Worm (Caenorhabditis elegans): ENCODE data around the gene cank-26.

Gene cank-26

ce11 chrII:3974953-3975352 is at the start of gene cank-26:
Gene cank-26 (minus strand): TSS chrII:3975065.
- TF ChIP-seq cog-1 (tag; optimal IDR thresholded peaks at IDR 0.05) (peak; percentile 32), ref-1 (GFP tag; conservative IDR thresholded peaks at IDR 0.05) (no peak), T22C8.4 (GFP tag; IDR thresholded peaks at IDR 0.05) (no peak)

ce11 chrII:4018617-4019016 is 43.8 kb upstream of the cank-26 start, which contains the start of gene K07D4.6:
Gene K07D4.6 (minus strand): TSS chrII:4018717.
- TF ChIP-seq ref-1 (GFP tag; conservative IDR thresholded peaks at IDR 0.05) (no peak), T22C8.4 (GFP tag; IDR thresholded peaks at IDR 0.05) (no peak), med-1 (GFP tag; optimal IDR thresholded peaks at IDR 0.05; ENCODE audit: insufficient read depth) (no peak), ztf-29 (GFP tag; IDR thresholded peaks at IDR 0.05) (no peak), tab-1 (GFP tag; IDR thresholded peaks at IDR 0.05) (no peak), cog-1 (tag; optimal IDR thresholded peaks at IDR 0.05) (no peak), klf-2 (GFP tag; conservative IDR thresholded peaks at IDR 0.05) (no peak), ztf-23 (GFP tag; IDR thresholded peaks at IDR 0.05) (no peak), flt-1 (GFP tag; IDR thresholded peaks at IDR 0.05) (no peak)

ce11 chrII:4011518-4011917 is 36.7 kb upstream of the cank-26 start:
- no peak for TF ChIP-seq cog-1 (tag; optimal IDR thresholded peaks at IDR 0.05)
- no peak for TF ChIP-seq T22C8.4 (GFP tag; IDR thresholded peaks at IDR 0.05)
- TF ChIP-seq klf-2 (GFP tag; conservative IDR thresholded peaks at IDR 0.05) = no peak
- TF ChIP-seq tab-1 (GFP tag; IDR thresholded peaks at IDR 0.05) = no peak
- no peak for TF ChIP-seq med-1 (GFP tag; optimal IDR thresholded peaks at IDR 0.05; ENCODE audit: insufficient read depth)

ce11 chrII:4007972-4008371 is 33.1 kb upstream of the cank-26 start:
- TF ChIP-seq med-1 (GFP tag; optimal IDR thresholded peaks at IDR 0.05; ENCODE audit: insufficient read depth) (no peak), ztf-23 (GFP tag; IDR thresholded peaks at IDR 0.05) (no peak), cog-1 (tag; optimal IDR thresholded peaks at IDR 0.05) (no peak), flt-1 (GFP tag; IDR thresholded peaks at IDR 0.05) (no peak), klf-2 (GFP tag; conservative IDR thresholded peaks at IDR 0.05) (no peak), ref-1 (GFP tag; conservative IDR thresholded peaks at IDR 0.05) (no peak)

- TF ChIP-seq cog-1 (tag; optimal IDR thresholded peaks at IDR 0.05) = no peak
- no peak for TF ChIP-seq ztf-29 (GFP tag; IDR thresholded peaks at IDR 0.05)
- TF ChIP-seq klf-2 (GFP tag; conservative IDR thresholded peaks at IDR 0.05) = no peak
- no peak for TF ChIP-seq flt-1 (GFP tag; IDR thresholded peaks at IDR 0.05)
- no peak for TF ChIP-seq ztf-23 (GFP tag; IDR thresholded peaks at IDR 0.05)
- TF ChIP-seq tab-1 (GFP tag; IDR thresholded peaks at IDR 0.05) = no peak
- TF ChIP-seq ref-1 (GFP tag; conservative IDR thresholded peaks at IDR 0.05) = no peak
- TF ChIP-seq T22C8.4 (GFP tag; IDR thresholded peaks at IDR 0.05) = no peak
- TF ChIP-seq med-1 (GFP tag; optimal IDR thresholded peaks at IDR 0.05; ENCODE audit: insufficient read depth) = no peak
These were observed 29.7 kb upstream of the cank-26 start, which contains the start of gene ephx-1 for ce11 chrII:4004614-4005013. Gene ephx-1 (plus strand): TSS chrII:4004914.

ce11 chrII:4002134-4002533 is 27.3 kb upstream of the cank-26 start:
- no peak for TF ChIP-seq flt-1 (GFP tag; IDR thresholded peaks at IDR 0.05)
- TF ChIP-seq ref-1 (GFP tag; conservative IDR thresholded peaks at IDR 0.05) = no peak
- no peak for TF ChIP-seq tab-1 (GFP tag; IDR thresholded peaks at IDR 0.05)
- no peak for TF ChIP-seq ztf-23 (GFP tag; IDR thresholded peaks at IDR 0.05)
- TF ChIP-seq ztf-29 (GFP tag; IDR thresholded peaks at IDR 0.05) = no peak
- TF ChIP-seq med-1 (GFP tag; optimal IDR thresholded peaks at IDR 0.05; ENCODE audit: insufficient read depth) = no peak
- no peak for TF ChIP-seq T22C8.4 (GFP tag; IDR thresholded peaks at IDR 0.05)
- TF ChIP-seq cog-1 (tag; optimal IDR thresholded peaks at IDR 0.05) = no peak

ce11 chrII:4000430-4000829 is 25.6 kb upstream of the cank-26 start:
- TF ChIP-seq cog-1 (tag; optimal IDR thresholded peaks at IDR 0.05) (no peak), med-1 (GFP tag; optimal IDR thresholded peaks at IDR 0.05; ENCODE audit: insufficient read depth) (no peak), tab-1 (GFP tag; IDR thresholded peaks at IDR 0.05) (no peak), ztf-23 (GFP tag; IDR thresholded peaks at IDR 0.05) (no peak), klf-2 (GFP tag; conservative IDR thresholded peaks at IDR 0.05) (no peak), ref-1 (GFP tag; conservative IDR thresholded peaks at IDR 0.05) (no peak), ztf-29 (GFP tag; IDR thresholded peaks at IDR 0.05) (no peak), T22C8.4 (GFP tag; IDR thresholded peaks at IDR 0.05) (no peak), flt-1 (GFP tag; IDR thresholded peaks at IDR 0.05) (no peak)

- no peak for TF ChIP-seq ztf-29 (GFP tag; IDR thresholded peaks at IDR 0.05)
- TF ChIP-seq ref-1 (GFP tag; conservative IDR thresholded peaks at IDR 0.05) = no peak
- no peak for TF ChIP-seq klf-2 (GFP tag; conservative IDR thresholded peaks at IDR 0.05)
- TF ChIP-seq cog-1 (tag; optimal IDR thresholded peaks at IDR 0.05) = peak; percentile 22
- TF ChIP-seq ztf-23 (GFP tag; IDR thresholded peaks at IDR 0.05) = peak; percentile 59; the same call in 1 of the 2 replicates
- TF ChIP-seq flt-1 (GFP tag; IDR thresholded peaks at IDR 0.05) = peak; percentile 54; the same call in 1 of the 2 replicates
- 0 out of 2 replicates have a peak, but pooled peaks have one; percentile 56 for TF ChIP-seq tab-1 (GFP tag; IDR thresholded peaks at IDR 0.05)
- TF ChIP-seq T22C8.4 (GFP tag; IDR thresholded peaks at IDR 0.05) = no peak
- no peak for TF ChIP-seq med-1 (GFP tag; optimal IDR thresholded peaks at IDR 0.05; ENCODE audit: insufficient read depth)
These were observed 24.7 kb upstream of the cank-26 start for ce11 chrII:3999537-3999936.

ce11 chrII:3996005-3996404 is 21.1 kb upstream of the cank-26 start, which contains the start of gene clc-22:
Gene clc-22 (minus strand): TSS chrII:3996075.
- TF ChIP-seq T22C8.4 (GFP tag; IDR thresholded peaks at IDR 0.05) (no peak), ztf-29 (GFP tag; IDR thresholded peaks at IDR 0.05) (no peak), med-1 (GFP tag; optimal IDR thresholded peaks at IDR 0.05; ENCODE audit: insufficient read depth) (no peak), flt-1 (GFP tag; IDR thresholded peaks at IDR 0.05) (no peak), ztf-23 (GFP tag; IDR thresholded peaks at IDR 0.05) (no peak), cog-1 (tag; optimal IDR thresholded peaks at IDR 0.05) (no peak), klf-2 (GFP tag; conservative IDR thresholded peaks at IDR 0.05) (no peak), tab-1 (GFP tag; IDR thresholded peaks at IDR 0.05) (no peak), ref-1 (GFP tag; conservative IDR thresholded peaks at IDR 0.05) (no peak)

ce11 chrII:3992660-3993245 is 17.9 kb upstream of the cank-26 start, which contains the start of gene Y14H12A.1:
Gene Y14H12A.1 (plus strand): TSS chrII:3993195.
- TF ChIP-seq klf-2 (GFP tag; conservative IDR thresholded peaks at IDR 0.05) (no peak), flt-1 (GFP tag; IDR thresholded peaks at IDR 0.05) (no peak), cog-1 (tag; optimal IDR thresholded peaks at IDR 0.05) (no peak), ref-1 (GFP tag; conservative IDR thresholded peaks at IDR 0.05) (no peak), tab-1 (GFP tag; IDR thresholded peaks at IDR 0.05) (no peak)
